Fruit fly (Drosophila melanogaster) whole organism: Measurements from ENCODE around the gene CG34375.

ENCODE experiments used
- CG8478 ChIP-seq: fragments of >200 bp; optimal IDR thresholded peaks from 2 replicates; lab custom pipeline; 2018; ENCODE audit warnings: inconsistent platforms
- Dll ChIP-seq: fragments of >200 bp; optimal IDR thresholded peaks from 2 replicates; lab custom pipeline; 2017
- EcR ChIP-seq, 2 experiments: fragments of >200 bp; optimal IDR thresholded peaks; 2 replicates each; lab custom pipeline; 2017; ENCODE audit warnings: missing biosample characterization in 2 of 2, missing genetic modification characterization in 2 of 2, missing genetic modification reagents in 2 of 2
- usp ChIP-seq: fragments of >200 bp; optimal IDR thresholded peaks from 2 replicates; lab custom pipeline; 2017; ENCODE audit warnings: missing biosample characterization, missing genetic modification characterization, mixed read lengths

- no peak for TF ChIP-seq EcR (GFP tag; optimal IDR thresholded peaks at IDR 0.05; lab: Kevin White, UChicago)
- no peak for TF ChIP-seq CG8478 (lab: Kevin White, UChicago)
- no peak for TF ChIP-seq usp (GFP tag; lab: Kevin White, UChicago)
- TF ChIP-seq Dll (lab: Kevin White, UChicago): no peak
These were observed at the start of gene CG34375 for dm6 chr3R:23010406-23010805.
